Worm (Caenorhabditis elegans) whole organism, early embryonic: ENCODE data around the gene C13A2.9.

Experiments used
- B0310.2 ChIP-seq: sonication (generic microtip); optimal IDR thresholded peaks from 2 replicates; lab custom pipeline; 2016; ENCODE audit warnings: mild to moderate bottlenecking, missing genetic modification characterization, missing compliant biosample characterization
- F13C5.2 ChIP-seq: sonication (generic microtip); optimal IDR thresholded peaks from 2 replicates; lab custom pipeline; 2017; ENCODE audit warnings: mild to moderate bottlenecking, missing genetic modification characterization, inconsistent platforms, missing compliant biosample characterization
- aly-1 ChIP-seq: sonication (generic microtip); optimal IDR thresholded peaks from 2 replicates; lab custom pipeline; 2016; ENCODE audit warnings: missing genetic modification characterization, missing compliant biosample characterization
- ama-1 ChIP-seq: fragments of 150-350 bp; optimal IDR thresholded peaks from 2 replicates; lab custom pipeline; 2014
- ceh-13 ChIP-seq: fragments of 200-800 bp; sonication (Bioruptor generic); optimal IDR thresholded peaks from 2 replicates; lab custom pipeline; 2018; ENCODE audit warnings: mild to moderate bottlenecking, missing genetic modification characterization, missing compliant biosample characterization
- flt-1 ChIP-seq: fragments of 200-800 bp; sonication (Bioruptor generic); IDR thresholded peaks from 2 replicates; pipeline ENCODE4 v1.3.6; 2022; ENCODE audit warnings: missing genetic modification characterization, missing compliant biosample characterization
- hmbx-1 ChIP-seq: sonication (generic microtip); optimal IDR thresholded peaks from 2 replicates; lab custom pipeline; 2016; ENCODE audit warnings: mild to moderate bottlenecking, missing genetic modification characterization, missing compliant biosample characterization
- hmg-4 ChIP-seq: fragments of 200-800 bp; sonication (Bioruptor generic); optimal IDR thresholded peaks from 2 replicates; lab custom pipeline; 2018; ENCODE audit warnings: mild to moderate bottlenecking, missing genetic modification characterization, missing compliant biosample characterization
- hnd-1 ChIP-seq: sonication (generic microtip); optimal IDR thresholded peaks from 2 replicates; lab custom pipeline; 2016; ENCODE audit warnings: missing genetic modification characterization, missing compliant biosample characterization
- scrt-1 ChIP-seq: fragments of 200-800 bp; sonication (Bioruptor generic); IDR thresholded peaks from 2 replicates; pipeline ENCODE4 v1.3.6; 2022; ENCODE audit warnings: missing genetic modification characterization, missing compliant biosample characterization
- tbx-37 ChIP-seq: fragments of 200-800 bp; sonication (Bioruptor generic); conservative IDR thresholded peaks from 2 replicates; pipeline ENCODE4 v1.3.6; 2022; ENCODE audit warnings: missing genetic modification reagents, missing genetic modification characterization, missing compliant biosample characterization

- TF ChIP-seq ceh-13 (GFP tag; lab: Kevin White, UChicago) (no peak), F13C5.2 (tag; lab: Kevin White, UChicago) (no peak), ama-1 (lab: Kevin White, UChicago) (no peak), B0310.2 (no peak), hnd-1 (tag; lab: Kevin White, UChicago) (no peak), flt-1 (GFP tag; lab: Robert Waterston, UW) (no peak), aly-1 (no peak), tbx-37 (no peak), scrt-1 (no peak), hmg-4 (no peak), hmbx-1 (tag; lab: Kevin White, UChicago) (no peak)
Observed at ce11 chrV:7279090-7279489, 15.1 kb upstream of the C13A2.9 start, which contains the start of gene C13A2.4.
